Fruit fly (Drosophila melanogaster) whole organism, pupa: ENCODE data around the gene Men-b.

Experiments used
- CG10348 ChIP-seq: fragments of 200-800 bp; sonication (Bioruptor generic); IDR thresholded peaks from 2 replicates; pipeline ENCODE4 v1.3.6; 2022; ENCODE audit warnings: missing biosample characterization, missing genetic modification characterization
- CG12605 ChIP-seq: fragments of 200-800 bp; sonication (Bioruptor generic); IDR thresholded peaks from 2 replicates; pipeline ENCODE4 v1.3.6; 2022; ENCODE audit warnings: missing biosample characterization, missing genetic modification characterization
- CG13204 ChIP-seq: fragments of 200-800 bp; sonication (Bioruptor generic); optimal IDR thresholded peaks from 2 replicates; lab custom pipeline; 2018; ENCODE audit warnings: missing biosample characterization, mild to moderate bottlenecking, missing genetic modification characterization, moderate library complexity
- CG14655 ChIP-seq: fragments of 200-800 bp; sonication (Bioruptor generic); optimal IDR thresholded peaks from 3 replicates; lab custom pipeline; 2017; ENCODE audit warnings: mild to moderate bottlenecking, missing biosample characterization, missing genetic modification reagents, missing genetic modification characterization
- CG15710 ChIP-seq: fragments of 200-800 bp; sonication (Bioruptor generic); optimal IDR thresholded peaks from 2 replicates; lab custom pipeline; 2018; ENCODE audit warnings: missing biosample characterization, mild to moderate bottlenecking, missing genetic modification characterization, moderate library complexity
- CG17806 ChIP-seq: fragments of 200-800 bp; sonication (Bioruptor generic); optimal IDR thresholded peaks from 2 replicates; lab custom pipeline; 2018; ENCODE audit warnings: missing biosample characterization, mild to moderate bottlenecking, missing genetic modification characterization, moderate library complexity
- CG34367 ChIP-seq: fragments of 200-800 bp; sonication (Bioruptor generic); optimal IDR thresholded peaks from 2 replicates; lab custom pipeline; 2018; ENCODE audit warnings: missing biosample characterization, mild to moderate bottlenecking, missing genetic modification characterization
- CG8159 ChIP-seq: fragments of 200-800 bp; sonication (Bioruptor generic); optimal IDR thresholded peaks from 3 replicates; lab custom pipeline; 2018; ENCODE audit warnings: missing biosample characterization, mild to moderate bottlenecking, missing genetic modification characterization, moderate library complexity
- CG8301 ChIP-seq: fragments of 200-800 bp; sonication (Bioruptor generic); optimal IDR thresholded peaks from 2 replicates; lab custom pipeline; 2018; ENCODE audit warnings: missing biosample characterization, mild to moderate bottlenecking, missing genetic modification characterization
- CG9948 ChIP-seq: fragments of 200-800 bp; sonication (Bioruptor generic); optimal IDR thresholded peaks from 2 replicates; lab custom pipeline; 2018; ENCODE audit warnings: missing biosample characterization, mild to moderate bottlenecking, missing genetic modification characterization, moderate library complexity
- EcR ChIP-seq: fragments of 200-800 bp; sonication (Bioruptor generic); optimal IDR thresholded peaks from 3 replicates; lab custom pipeline; 2019; ENCODE audit warnings: missing biosample characterization, missing genetic modification characterization, mild to moderate bottlenecking, moderate library complexity, missing genetic modification reagents
- Ets98B ChIP-seq: fragments of 200-800 bp; sonication (Bioruptor generic); IDR thresholded peaks from 2 replicates; pipeline ENCODE4 v1.3.6; 2022; ENCODE audit warnings: missing biosample characterization, missing genetic modification characterization
- Pif1A ChIP-seq: fragments of 200-800 bp; sonication (Bioruptor generic); optimal IDR thresholded peaks from 3 replicates; lab custom pipeline; 2016; ENCODE audit warnings: missing biosample characterization, missing genetic modification characterization
- Pif1B ChIP-seq: fragments of 200-800 bp; sonication (Bioruptor generic); optimal IDR thresholded peaks from 3 replicates; lab custom pipeline; 2016; ENCODE audit warnings: missing biosample characterization, missing genetic modification characterization
- Snoo ChIP-seq: fragments of 200-800 bp; sonication (Bioruptor generic); optimal IDR thresholded peaks from 3 replicates; lab custom pipeline; 2017; ENCODE audit warnings: missing biosample characterization, mild to moderate bottlenecking, missing genetic modification characterization, inconsistent platforms
- fd96Ca ChIP-seq: fragments of 200-800 bp; sonication (Bioruptor generic); IDR thresholded peaks from 3 replicates; pipeline ENCODE4 v1.3.6; 2022; ENCODE audit warnings: missing biosample characterization, missing genetic modification characterization
- gl ChIP-seq: fragments of 200-800 bp; sonication (Bioruptor generic); optimal IDR thresholded peaks from 2 replicates; lab custom pipeline; 2018; ENCODE audit warnings: missing biosample characterization, mild to moderate bottlenecking, missing genetic modification characterization
- rn ChIP-seq: fragments of 200-800 bp; sonication (Bioruptor generic); IDR thresholded peaks from 2 replicates; pipeline ENCODE4 v1.3.6; 2022; ENCODE audit warnings: missing biosample characterization, missing genetic modification characterization

Gene Men-b

dm6 chr3R:27203856-27204255 is 52.4 kb downstream of the Men-b start:
- peak; percentile 4 for TF ChIP-seq gl (tag; lab: Kevin White, UChicago)
- TF ChIP-seq CG8301, result no peak

dm6 chr3R:27204694-27205414 is 53.4 kb downstream of the Men-b start:
- TF ChIP-seq gl (tag; lab: Kevin White, UChicago) (peak; percentile 5), Ets98B (no peak), CG34367 (tag; lab: Kevin White, UChicago) (no peak), Pif1B (no peak), CG13204 (GFP tag; lab: Kevin White, UChicago) (no peak), CG15710 (tag; lab: Kevin White, UChicago) (peak; percentile 63), CG12605 (GFP tag; lab: Robert Waterston, UW) (no peak), CG8301 (peak; percentile 36), CG17806 (tag; lab: Kevin White, UChicago) (peak; percentile 73), CG8159 (tag; lab: Kevin White, UChicago) (peak; percentile 79), Pif1A (GFP tag; lab: Kevin White, UChicago) (no peak), fd96Ca (GFP tag; lab: Robert Waterston, UW) (no peak), CG9948 (tag; lab: Kevin White, UChicago) (peak; percentile 70), rn (GFP tag; lab: Robert Waterston, UW) (no peak), Snoo (peak; percentile 61), CG14655 (GFP tag; lab: Kevin White, UChicago) (peak; percentile 59), CG10348 (GFP tag; lab: Robert Waterston, UW) (no peak), EcR (GFP tag; lab: Kevin White, UChicago) (peak; percentile 43)
